Fruit fly (Drosophila melanogaster): Measurements from ENCODE around the gene CG12483.

CG12483 gene

dm6 chr3L:128295-129117 lies 30.3 kb upstream of the CG12483 start (continued):
- TF ChIP-seq OdsH (GFP tag; optimal IDR thresholded peaks at IDR 0.05): no peak
- TF ChIP-seq CG9139 (GFP tag; optimal IDR thresholded peaks at IDR 0.05): peak; percentile 47
- no peak for TF ChIP-seq dac (GFP tag; optimal IDR thresholded peaks at IDR 0.05)
- TF ChIP-seq CG11762 (GFP tag; optimal IDR thresholded peaks at IDR 0.05; ENCODE audit: insufficient read depth): no peak
- TF ChIP-seq CG16779 (tag; optimal IDR thresholded peaks at IDR 0.05): peak; percentile 74
- TF ChIP-seq fd59A (GFP tag; optimal IDR thresholded peaks at IDR 0.05): no peak
- TF ChIP-seq achi (GFP tag; optimal IDR thresholded peaks at IDR 0.05): no peak
- TF ChIP-seq ss (GFP tag; optimal IDR thresholded peaks at IDR 0.05): peak; percentile 37 to 46
- peak; percentile 49; the same call in 1 of the 3 replicates for TF ChIP-seq eg (GFP tag; IDR thresholded peaks at IDR 0.05)
- peak; percentile 47 for TF ChIP-seq Lpt (GFP tag; optimal IDR thresholded peaks at IDR 0.05)
- TF ChIP-seq net (GFP tag; optimal IDR thresholded peaks at IDR 0.05): peak; percentile 14
- TF ChIP-seq CG15336 (GFP tag; IDR thresholded peaks at IDR 0.05): peak; percentile 41; the same call in 1 of the 2 replicates
- no peak for TF ChIP-seq Sox14 (GFP tag; optimal IDR thresholded peaks at IDR 0.05)
- TF ChIP-seq topi (GFP tag; optimal IDR thresholded peaks at IDR 0.05): no peak

- TF ChIP-seq Hr4 (GFP tag; optimal IDR thresholded peaks at IDR 0.05) (no peak), Eip78C (GFP tag) (peak; percentile 2), CG6163 (GFP tag; IDR thresholded peaks at IDR 0.05) (no peak), Sox14 (GFP tag; optimal IDR thresholded peaks at IDR 0.05) (no peak), net (GFP tag; optimal IDR thresholded peaks at IDR 0.05) (no peak), esn (GFP tag; optimal IDR thresholded peaks at IDR 0.05) (no peak), CG34406 (GFP tag; optimal IDR thresholded peaks at IDR 0.05) (no peak), CG11902 (GFP tag; optimal IDR thresholded peaks at IDR 0.05) (no peak)
Measured at dm6 chr3L:127450-127849, 29.3 kb upstream of the CG12483 start.

dm6 chr3L:123784-124479 lies 25.8 kb upstream of the CG12483 start:
- TF ChIP-seq fkh (GFP tag; optimal IDR thresholded peaks at IDR 0.05) (peak; percentile 26), CG6792 (GFP tag; optimal IDR thresholded peaks at IDR 0.05) (no peak), CG6808 (GFP tag; optimal IDR thresholded peaks at IDR 0.05) (no peak)

dm6 chr3L:119390-119789 lies 21.2 kb upstream of the CG12483 start:
- TF ChIP-seq fkh (GFP tag; optimal IDR thresholded peaks at IDR 0.05) (peak; percentile 45), cyc (GFP tag; optimal IDR thresholded peaks at IDR 0.05) (no peak)

- TF ChIP-seq CG4318 (GFP tag; optimal IDR thresholded peaks at IDR 0.05) (no peak), CG8632 (GFP tag; optimal IDR thresholded peaks at IDR 0.05) (no peak), CG3032 (tag; optimal IDR thresholded peaks at IDR 0.05) (peak; percentile 31), cyc (GFP tag; optimal IDR thresholded peaks at IDR 0.05) (no peak), OdsH (GFP tag; optimal IDR thresholded peaks at IDR 0.05) (peak; percentile 7), CG32006 (GFP tag; optimal IDR thresholded peaks at IDR 0.05) (peak; percentile 25), dsx (GFP tag; optimal IDR thresholded peaks at IDR 0.05; ENCODE audit: poor library complexity, severe bottlenecking) (no peak), Eip78C (GFP tag) (peak; percentile 47), CG6808 (GFP tag; optimal IDR thresholded peaks at IDR 0.05) (no peak), ss (GFP tag; optimal IDR thresholded peaks at IDR 0.05) (no peak), acj6 (GFP tag; optimal IDR thresholded peaks at IDR 0.05) (no peak), Ets96B (tag; optimal IDR thresholded peaks at IDR 0.05) (peak; percentile 18), vri (GFP tag; optimal IDR thresholded peaks at IDR 0.05) (no peak)
Measured at dm6 chr3L:109936-110335, 11.8 kb upstream of the CG12483 start.
